Worm (Caenorhabditis elegans): Measurements from ENCODE around the gene rga-1.

DNA sequence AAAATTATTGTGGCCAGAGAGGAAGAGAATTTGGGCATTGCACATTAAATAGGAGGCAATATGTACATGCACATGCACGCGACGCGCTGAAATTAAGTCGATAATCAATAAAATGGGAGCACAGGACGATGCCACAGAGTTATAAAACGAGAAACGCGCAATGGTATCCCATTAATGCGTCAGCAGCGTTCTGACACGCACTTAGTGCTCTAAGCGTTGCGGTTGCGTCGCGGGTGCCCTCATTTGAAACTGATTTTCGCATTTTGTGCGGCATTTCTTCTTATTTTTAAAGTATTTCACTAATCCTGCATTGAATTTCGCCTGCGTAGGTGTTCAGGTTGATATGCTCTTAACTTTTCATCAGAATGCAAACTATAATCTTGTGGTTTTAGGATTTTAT is 11.7 kb upstream of the rga-1 start, which contains the start of gene rsp-1:
- peak; percentile 55 for TF ChIP-seq hmg-4 (GFP tag; optimal IDR thresholded peaks at IDR 0.05)
- peak; percentile 30 for TF ChIP-seq tra-4 (tag; optimal IDR thresholded peaks at IDR 0.05)
- no peak for TF ChIP-seq flt-1 (GFP tag; IDR thresholded peaks at IDR 0.05)
- no peak for TF ChIP-seq tbx-11 (GFP tag; IDR thresholded peaks at IDR 0.05)
- peak; percentile 62 for TF ChIP-seq ceh-36 (tag; optimal IDR thresholded peaks at IDR 0.05)
- TF ChIP-seq ceh-13 (GFP tag; optimal IDR thresholded peaks at IDR 0.05): no peak
- TF ChIP-seq scrt-1 (GFP tag; IDR thresholded peaks at IDR 0.05): peak; percentile 48; the same call in 1 of the 2 replicates
- peak; percentile 73 for TF ChIP-seq aly-1 (tag; optimal IDR thresholded peaks at IDR 0.05)
- no peak for TF ChIP-seq ama-1 (optimal IDR thresholded peaks at IDR 0.05)
- no peak for TF ChIP-seq hmbx-1 (tag; optimal IDR thresholded peaks at IDR 0.05)
- no peak for TF ChIP-seq hnd-1 (tag; optimal IDR thresholded peaks at IDR 0.05)
- no peak for TF ChIP-seq B0310.2 (tag; optimal IDR thresholded peaks at IDR 0.05)
- peak; percentile 4 for TF ChIP-seq F13C5.2 (tag; optimal IDR thresholded peaks at IDR 0.05)
- no peak for TF ChIP-seq ets-7 (tag; optimal IDR thresholded peaks at IDR 0.05)

All from whole organism, early embryonic.